5 fruit fly cellular contexts compared by ENCODE assay signal in the genomic region with DNA sequence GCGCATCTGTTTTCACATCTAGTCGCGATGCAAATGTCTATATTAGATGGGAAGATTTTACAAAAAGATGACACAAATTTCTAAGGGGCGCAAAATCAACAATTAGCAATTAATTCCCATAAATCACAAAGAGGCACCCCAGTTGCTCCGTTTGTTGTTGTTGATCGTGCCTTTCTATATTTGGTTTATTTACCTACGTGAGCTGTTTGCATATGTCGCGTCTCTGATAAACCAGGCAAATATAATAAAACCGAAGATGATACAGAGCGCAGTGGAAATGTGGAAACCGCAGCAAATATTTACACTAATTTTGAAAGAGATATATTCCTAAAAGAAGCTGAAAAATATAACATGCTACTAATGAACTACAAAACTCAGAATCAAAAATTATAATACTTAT.
TF ChIP-seq lines count a peak whose summit lies in the region.

No protein-coding gene starts in this region.

- TF ChIP-seq CTCF in whole organism, embryonic (GFP tag; optimal IDR thresholded peaks at IDR 0.05; lab: Kevin White, UChicago), result peak; percentile 38

TF ChIP-seq in whole organism, adult, 20 proteins besides CTCF, POLR2A, EP300 and RAD21:
- TF ChIP-seq Clk (GFP tag; optimal IDR thresholded peaks at IDR 0.05; lab: Kevin White, UChicago) (no peak), cnc (optimal IDR thresholded peaks at IDR 0.05; lab: Kevin White, UChicago) (no peak), CG12768 (GFP tag; optimal IDR thresholded peaks at IDR 0.05; lab: Kevin White, UChicago) (peak; percentile 11), CG11617 (GFP tag; optimal IDR thresholded peaks at IDR 0.05; lab: Kevin White, UChicago) (no peak), CG14711 (tag; optimal IDR thresholded peaks at IDR 0.05; lab: Kevin White, UChicago) (no peak), kay (GFP tag; lab: Kevin White, UChicago; ENCODE audit: borderline replicate concordance) (peak; percentile 72), CG5204 (GFP tag; optimal IDR thresholded peaks at IDR 0.05; lab: Kevin White, UChicago) (no peak), CG7045 (GFP tag; optimal IDR thresholded peaks at IDR 0.05; lab: Kevin White, UChicago) (peak; percentile 80)

TF ChIP-seq in whole organism, embryonic, 481 proteins besides CTCF, POLR2A, EP300 and RAD21 (continues in another document):
- peak; percentile 53 for TF ChIP-seq tap (tag; optimal IDR thresholded peaks at IDR 0.05; lab: Kevin White, UChicago)
- TF ChIP-seq gce (GFP tag; IDR thresholded peaks at IDR 0.05; lab: Robert Waterston, UW), result 0 out of 3 replicates have a peak, but pooled peaks have one; percentile 58
- TF ChIP-seq Side (GFP tag; optimal IDR thresholded peaks at IDR 0.05; lab: Kevin White, UChicago), result peak; percentile 44
- peak; percentile 6 for TF ChIP-seq Mes4 (GFP tag; optimal IDR thresholded peaks at IDR 0.05; lab: Kevin White, UChicago)
- peak; percentile 48 for TF ChIP-seq CG14710 (tag; optimal IDR thresholded peaks at IDR 0.05; lab: Kevin White, UChicago)
- TF ChIP-seq gsb-n (tag; optimal IDR thresholded peaks at IDR 0.05; lab: Kevin White, UChicago), result peak; percentile 42
- TF ChIP-seq D19A (tag; optimal IDR thresholded peaks at IDR 0.05; lab: Kevin White, UChicago), result peak; percentile 32
- no peak for TF ChIP-seq CG18476 (GFP tag; optimal IDR thresholded peaks at IDR 0.05; lab: Kevin White, UChicago)
- peak; percentile 75 for TF ChIP-seq CG17359 (tag; optimal IDR thresholded peaks at IDR 0.05; lab: Kevin White, UChicago)
- TF ChIP-seq dimm (GFP tag; IDR thresholded peaks at IDR 0.05; lab: Robert Waterston, UW), result no peak
- TF ChIP-seq CG2712 (tag; optimal IDR thresholded peaks at IDR 0.05; lab: Kevin White, UChicago), result peak; percentile 30
- peak; percentile 74 for TF ChIP-seq Asciz (GFP tag; optimal IDR thresholded peaks at IDR 0.05; lab: Kevin White, UChicago)
- no peak for TF ChIP-seq cad (GFP tag; optimal IDR thresholded peaks at IDR 0.05; lab: Kevin White, UChicago)
- TF ChIP-seq CoRest (tag; optimal IDR thresholded peaks at IDR 0.05; lab: Kevin White, UChicago), result peak; percentile 4
- peak; percentile 73 for TF ChIP-seq zfh1 (GFP tag; IDR thresholded peaks at IDR 0.05; lab: Robert Waterston, UW)
- TF ChIP-seq Hr39 (optimal IDR thresholded peaks at IDR 0.05; lab: Kevin White, UChicago), result no peak
- TF ChIP-seq CG12071 (GFP tag; optimal IDR thresholded peaks at IDR 0.05; lab: Kevin White, UChicago), result peak; percentile 82
- TF ChIP-seq hkb (optimal IDR thresholded peaks at IDR 0.05; lab: Kevin White, UChicago), result no peak
- TF ChIP-seq hkb (GFP tag; IDR thresholded peaks at IDR 0.05; lab: Robert Waterston, UW), result peak; percentile 59
- TF ChIP-seq CG17328 (GFP tag; IDR thresholded peaks at IDR 0.05; lab: Robert Waterston, UW), result peak; percentile 40; the same call in 1 of the 2 replicates

TF ChIP-seq in whole organism, prepupa, 60 proteins besides CTCF, POLR2A, EP300 and RAD21 (continues in another document):
- TF ChIP-seq dsx (GFP tag; optimal IDR thresholded peaks at IDR 0.05; lab: Kevin White, UChicago; ENCODE audit: poor library complexity, severe bottlenecking) (no peak), CG6163 (GFP tag; IDR thresholded peaks at IDR 0.05; lab: Robert Waterston, UW) (no peak), Lpt (GFP tag; optimal IDR thresholded peaks at IDR 0.05; lab: Kevin White, UChicago) (no peak), fd85E (GFP tag; optimal IDR thresholded peaks at IDR 0.05; lab: Kevin White, UChicago) (no peak), CG11902 (GFP tag; optimal IDR thresholded peaks at IDR 0.05; lab: Kevin White, UChicago) (no peak), CG6276 (GFP tag; optimal IDR thresholded peaks at IDR 0.05; lab: Kevin White, UChicago) (no peak), Gug (GFP tag; IDR thresholded peaks at IDR 0.05; lab: Robert Waterston, UW) (no peak), OdsH (GFP tag; optimal IDR thresholded peaks at IDR 0.05; lab: Kevin White, UChicago) (peak; percentile 3), Eip78C (GFP tag; lab: Kevin White, UChicago) (peak; percentile 18), CG6792 (GFP tag; optimal IDR thresholded peaks at IDR 0.05; lab: Kevin White, UChicago) (peak; percentile 27), CG8119 (GFP tag; IDR thresholded peaks at IDR 0.05; lab: Robert Waterston, UW) (no peak), CG3032 (tag; optimal IDR thresholded peaks at IDR 0.05; lab: Kevin White, UChicago) (peak; percentile 8), Eip75B (GFP tag; optimal IDR thresholded peaks at IDR 0.05; lab: Kevin White, UChicago) (no peak), vri (GFP tag; optimal IDR thresholded peaks at IDR 0.05; lab: Kevin White, UChicago) (no peak), Ets96B (tag; optimal IDR thresholded peaks at IDR 0.05; lab: Kevin White, UChicago) (no peak), CG8319 (GFP tag; optimal IDR thresholded peaks at IDR 0.05; lab: Kevin White, UChicago) (no peak), CG8632 (GFP tag; optimal IDR thresholded peaks at IDR 0.05; lab: Kevin White, UChicago) (peak; percentile 12), CG1621 (tag; optimal IDR thresholded peaks at IDR 0.05; lab: Kevin White, UChicago) (no peak), Sox15 (GFP tag; optimal IDR thresholded peaks at IDR 0.05; lab: Kevin White, UChicago) (no peak), Sox14 (GFP tag; optimal IDR thresholded peaks at IDR 0.05; lab: Kevin White, UChicago) (no peak), CG6808 (GFP tag; optimal IDR thresholded peaks at IDR 0.05; lab: Kevin White, UChicago) (peak; percentile 15)

TF ChIP-seq in whole organism, pupa, 21 proteins besides CTCF, POLR2A, EP300 and RAD21:
- TF ChIP-seq CG17806 (tag; optimal IDR thresholded peaks at IDR 0.05; lab: Kevin White, UChicago) (peak; percentile 23), CG12605 (GFP tag; IDR thresholded peaks at IDR 0.05; lab: Robert Waterston, UW) (no peak), CG8159 (tag; optimal IDR thresholded peaks at IDR 0.05; lab: Kevin White, UChicago) (peak; percentile 2), Pif1B (GFP tag; optimal IDR thresholded peaks at IDR 0.05; lab: Kevin White, UChicago) (peak; percentile 10), rn (GFP tag; IDR thresholded peaks at IDR 0.05; lab: Robert Waterston, UW) (no peak)

TF ChIP-seq in whole organism, wandering third instar larva, 38 proteins besides CTCF, POLR2A, EP300 and RAD21:
- TF ChIP-seq dl (GFP tag; optimal IDR thresholded peaks at IDR 0.05; lab: Kevin White, UChicago; ENCODE audit: insufficient read depth in 1 of 2, partially characterized antibody in 2 of 2) (no peak), sv (GFP tag; optimal IDR thresholded peaks at IDR 0.05; lab: Kevin White, UChicago) (peak; percentile 7), dsf (GFP tag; optimal IDR thresholded peaks at IDR 0.05; lab: Kevin White, UChicago; ENCODE audit: borderline replicate concordance) (no peak), pan (optimal IDR thresholded peaks at IDR 0.05; lab: Kevin White, UChicago) (no peak), Sp1 (GFP tag; optimal IDR thresholded peaks at IDR 0.05; lab: Kevin White, UChicago) (peak; percentile 15), HLH106 (tag; optimal IDR thresholded peaks at IDR 0.05; lab: Kevin White, UChicago) (peak; percentile 12), CG32264 (GFP tag; optimal IDR thresholded peaks at IDR 0.05; lab: Kevin White, UChicago) (peak; percentile 16), dmrt93B (GFP tag; optimal IDR thresholded peaks at IDR 0.05; lab: Kevin White, UChicago) (peak; percentile 10), OdsH (GFP tag; optimal IDR thresholded peaks at IDR 0.05; lab: Kevin White, UChicago) (peak; percentile 6), ey (GFP tag; optimal IDR thresholded peaks at IDR 0.05; lab: Kevin White, UChicago) (peak; percentile 14), Hnf4 (GFP tag; optimal IDR thresholded peaks at IDR 0.05; lab: Kevin White, UChicago) (peak; percentile 41), Dif (GFP tag; optimal IDR thresholded peaks at IDR 0.05; lab: Kevin White, UChicago; ENCODE audit: partially characterized antibody) (no peak), tai (GFP tag; optimal IDR thresholded peaks at IDR 0.05; lab: Kevin White, UChicago) (no peak), lola (GFP tag; optimal IDR thresholded peaks at IDR 0.05; lab: Kevin White, UChicago) (no peak), sage (GFP tag; optimal IDR thresholded peaks at IDR 0.05; lab: Kevin White, UChicago) (no peak), Hr83 (GFP tag; optimal IDR thresholded peaks at IDR 0.05; lab: Kevin White, UChicago; ENCODE audit: poor library complexity, severe bottlenecking) (peak; percentile 72), Myc (optimal IDR thresholded peaks at IDR 0.05; lab: Kevin White, UChicago) (no peak), woc (GFP tag; optimal IDR thresholded peaks at IDR 0.05; lab: Kevin White, UChicago) (peak; percentile 4), Abd-B (GFP tag; optimal IDR thresholded peaks at IDR 0.05; lab: Kevin White, UChicago) (no peak), rgr (GFP tag; optimal IDR thresholded peaks at IDR 0.05; lab: Kevin White, UChicago) (peak; percentile 11), CG9705 (GFP tag; optimal IDR thresholded peaks at IDR 0.05; lab: Kevin White, UChicago) (peak; percentile 27), Dfd (GFP tag; optimal IDR thresholded peaks at IDR 0.05; lab: Kevin White, UChicago) (no peak), psq (GFP tag; optimal IDR thresholded peaks at IDR 0.05; lab: Kevin White, UChicago) (no peak), GATAd (GFP tag; optimal IDR thresholded peaks at IDR 0.05; lab: Kevin White, UChicago) (no peak), h (GFP tag; optimal IDR thresholded peaks at IDR 0.05; lab: Kevin White, UChicago) (peak; percentile 61), usp (GFP tag; optimal IDR thresholded peaks at IDR 0.05; lab: Kevin White, UChicago) (no peak), foxo (GFP tag; optimal IDR thresholded peaks at IDR 0.05; lab: Kevin White, UChicago) (peak in 1 of 2 experiments; percentile 46), Rel (GFP tag; optimal IDR thresholded peaks at IDR 0.05; lab: Kevin White, UChicago) (no peak), Rel (tag; optimal IDR thresholded peaks at IDR 0.05; lab: Kevin White, UChicago) (no peak), jim (GFP tag; optimal IDR thresholded peaks at IDR 0.05; lab: Kevin White, UChicago) (no peak), Jra (GFP tag; optimal IDR thresholded peaks at IDR 0.05; lab: Kevin White, UChicago) (no peak), br (GFP tag; optimal IDR thresholded peaks at IDR 0.05; lab: Kevin White, UChicago) (no peak), brk (GFP tag; optimal IDR thresholded peaks at IDR 0.05; lab: Kevin White, UChicago) (no peak)
